Worm (Caenorhabditis elegans) whole organism, young adult: ENCODE measurements around the gene T19D7.5.
A peak's percentile ranks its signal among the peaks of the same experiment; 100 is the strongest.

Experiments used
- B0019.2 ChIP-seq: fragments of 200-800 bp; sonication (Bioruptor generic); conservative IDR thresholded peaks from 2 replicates; pipeline ENCODE4 v1.3.6; 2022; ENCODE audit warnings: missing genetic modification reagents, missing genetic modification characterization, missing compliant biosample characterization
- B0035.1 ChIP-seq: sonication (generic microtip); optimal IDR thresholded peaks from 2 replicates; lab custom pipeline; 2016; ENCODE audit warnings: missing genetic modification characterization, mild to moderate bottlenecking, missing compliant biosample characterization, missing genotype, missing genetic modification reagents
- B0261.1 ChIP-seq: sonication (generic microtip); optimal IDR thresholded peaks from 2 replicates; lab custom pipeline; 2016; ENCODE audit warnings: mild to moderate bottlenecking, missing genetic modification characterization, moderate library complexity, missing compliant biosample characterization
- C17E4.6 ChIP-seq: fragments of 200-800 bp; sonication (Bioruptor generic); IDR thresholded peaks from 2 replicates; pipeline ENCODE4 v1.3.6; 2022; ENCODE audit warnings: missing genetic modification reagents, missing genetic modification characterization, missing compliant biosample characterization
- F33H1.4 ChIP-seq: fragments of 200-800 bp; sonication (Bioruptor generic); IDR thresholded peaks from 2 replicates; pipeline ENCODE4 v1.3.6; 2022; ENCODE audit warnings: missing genetic modification reagents, missing genetic modification characterization, missing compliant biosample characterization
- F52B5.7 ChIP-seq: sonication (generic microtip); optimal IDR thresholded peaks from 2 replicates; lab custom pipeline; 2016; ENCODE audit warnings: mild to moderate bottlenecking, missing genetic modification characterization, missing compliant biosample characterization
- F57C9.4 ChIP-seq: sonication (generic microtip); optimal IDR thresholded peaks from 2 replicates; lab custom pipeline; 2017; ENCODE audit warnings: mild to moderate bottlenecking, missing genetic modification characterization, missing compliant biosample characterization
- K11D2.4 ChIP-seq: fragments of 200-800 bp; sonication (Bioruptor generic); IDR thresholded peaks from 2 replicates; pipeline ENCODE4 v1.3.6; 2022; ENCODE audit warnings: missing genetic modification reagents, missing genetic modification characterization, missing compliant biosample characterization
- Y53F4B.3 ChIP-seq: fragments of 200-800 bp; sonication (Bioruptor generic); IDR thresholded peaks from 2 replicates; pipeline ENCODE4 v1.3.6; 2022; ENCODE audit warnings: missing genetic modification reagents, missing genetic modification characterization, missing compliant biosample characterization
- Y67H2A.10 ChIP-seq: fragments of 200-800 bp; sonication (Bioruptor generic); conservative IDR thresholded peaks from 2 replicates; pipeline ENCODE4 v1.3.6; 2022; ENCODE audit warnings: missing genetic modification reagents, missing genetic modification characterization, missing compliant biosample characterization
- Y95B8A.8 ChIP-seq: fragments of 200-800 bp; sonication (Bioruptor generic); IDR thresholded peaks from 2 replicates; pipeline ENCODE4 v1.3.6; 2022; ENCODE audit warnings: missing genetic modification reagents, missing genetic modification characterization, missing compliant biosample characterization
- ama-1 ChIP-seq, 3 experiments: fragments of 150-350 bp in 1 of 3; sonication (generic microtip) in 2 of 3; optimal IDR thresholded peaks; 2 replicates each; lab custom pipeline; 2014 to 2018; ENCODE audit warnings: missing biosample characterization in 2 of 3, missing genetic modification characterization in 2 of 3, missing genetic modification reagents in 2 of 3
- atf-7 ChIP-seq: sonication (generic microtip); optimal IDR thresholded peaks from 2 replicates; lab custom pipeline; 2017; ENCODE audit warnings: mild to moderate bottlenecking, missing genetic modification characterization, missing compliant biosample characterization
- athp-1 ChIP-seq: sonication (generic microtip); optimal IDR thresholded peaks from 2 replicates; lab custom pipeline; 2017; ENCODE audit warnings: mild to moderate bottlenecking, missing genetic modification characterization, missing compliant biosample characterization
- ceh-27 ChIP-seq: fragments of 200-800 bp; sonication (Bioruptor generic); optimal IDR thresholded peaks from 2 replicates; lab custom pipeline; 2018; ENCODE audit warnings: mild to moderate bottlenecking, missing genetic modification characterization, moderate library complexity, missing compliant biosample characterization
- ceh-79 ChIP-seq: sonication (generic microtip); optimal IDR thresholded peaks from 2 replicates; lab custom pipeline; 2017; ENCODE audit warnings: mild to moderate bottlenecking, missing genetic modification characterization, missing compliant biosample characterization
- dox-1 ChIP-seq: fragments of 200-800 bp; sonication (Bioruptor generic); IDR thresholded peaks from 2 replicates; pipeline ENCODE4 v1.3.6; 2022; ENCODE audit warnings: missing genetic modification reagents, missing genetic modification characterization, missing compliant biosample characterization
- egl-44 ChIP-seq: fragments of 200-800 bp; sonication (Bioruptor generic); IDR thresholded peaks from 2 replicates; pipeline ENCODE4 v1.3.6; 2022; ENCODE audit warnings: missing genetic modification reagents, missing genetic modification characterization, missing compliant biosample characterization
- ets-4 ChIP-seq: fragments of 200-800 bp; sonication (Bioruptor generic); optimal IDR thresholded peaks from 2 replicates; lab custom pipeline; 2018; ENCODE audit warnings: mild to moderate bottlenecking, missing genetic modification characterization, missing compliant biosample characterization
- him-1 ChIP-seq: sonication (generic microtip); optimal IDR thresholded peaks from 2 replicates; lab custom pipeline; 2016; ENCODE audit warnings: missing genotype, missing genetic modification reagents, missing genetic modification characterization, missing compliant biosample characterization
- hlh-12 ChIP-seq: sonication (generic microtip); optimal IDR thresholded peaks from 2 replicates; lab custom pipeline; 2016; ENCODE audit warnings: missing genetic modification characterization, missing compliant biosample characterization
- hlh-26 ChIP-seq: fragments of 200-800 bp; sonication (Bioruptor generic); conservative IDR thresholded peaks from 2 replicates; pipeline ENCODE4 v1.3.6; 2022; ENCODE audit warnings: missing genetic modification reagents, missing genetic modification characterization, missing compliant biosample characterization
- hmg-20 ChIP-seq: fragments of 200-800 bp; sonication (Bioruptor generic); IDR thresholded peaks from 2 replicates; pipeline ENCODE4 v1.3.6; 2022; ENCODE audit warnings: missing genetic modification reagents, missing genetic modification characterization, missing compliant biosample characterization
- lag-1 ChIP-seq: fragments of 200-800 bp; sonication (Bioruptor generic); IDR thresholded peaks from 2 replicates; pipeline ENCODE4 v1.3.6; 2022; ENCODE audit warnings: missing genetic modification reagents, missing genetic modification characterization, missing compliant biosample characterization
- let-607 ChIP-seq, 2 experiments: fragments of 200-800 bp in 1 of 2; sonication (Bioruptor generic) in 1 of 2; sonication (generic microtip) in 1 of 2; optimal IDR thresholded peaks; 2 replicates each; lab custom pipeline; 2016 to 2018; ENCODE audit warnings: mild to moderate bottlenecking in 2 of 2, missing compliant biosample characterization in 2 of 2, missing genetic modification characterization in 2 of 2, moderate library complexity in 2 of 2, missing genotype in 1 of 2
- lin-35 ChIP-seq, 3 experiments: fragments of 150-350 bp in 2 of 3; sonication (generic microtip) in 1 of 3; optimal IDR thresholded peaks; 2 replicates each; lab custom pipeline; 2014 to 2018; ENCODE audit warnings: missing biosample characterization in 3 of 3, missing genetic modification characterization in 3 of 3, missing genetic modification reagents in 3 of 3
- lin-40 ChIP-seq: sonication (generic microtip); optimal IDR thresholded peaks from 2 replicates; lab custom pipeline; 2016; ENCODE audit warnings: missing genetic modification characterization, mild to moderate bottlenecking, missing compliant biosample characterization, missing genotype, missing genetic modification reagents
- lin-54 ChIP-seq: fragments of 200-800 bp; sonication (Bioruptor generic); optimal IDR thresholded peaks from 2 replicates; lab custom pipeline; 2018; ENCODE audit warnings: mild to moderate bottlenecking, missing genetic modification characterization, missing compliant biosample characterization
- lir-1 ChIP-seq: fragments of 200-800 bp; sonication (Bioruptor generic); conservative IDR thresholded peaks from 2 replicates; pipeline ENCODE4 v1.3.6; 2022; ENCODE audit warnings: missing genetic modification reagents, missing genetic modification characterization, missing compliant biosample characterization
- madf-6 ChIP-seq: fragments of 200-800 bp; sonication (Bioruptor generic); IDR thresholded peaks from 2 replicates; pipeline ENCODE4 v1.3.6; 2022; ENCODE audit warnings: missing genetic modification reagents, missing genetic modification characterization, missing compliant biosample characterization
- mcd-1 ChIP-seq: fragments of 200-800 bp; sonication (Bioruptor generic); IDR thresholded peaks from 2 replicates; pipeline ENCODE4 v1.3.6; 2022; ENCODE audit warnings: missing genetic modification reagents, missing genetic modification characterization, missing compliant biosample characterization
- mes-4 ChIP-seq: sonication (generic microtip); optimal IDR thresholded peaks from 2 replicates; lab custom pipeline; 2016; ENCODE audit warnings: missing genotype, missing genetic modification characterization, missing compliant biosample characterization
- mxl-1 ChIP-seq: sonication (generic microtip); optimal IDR thresholded peaks from 2 replicates; lab custom pipeline; 2016; ENCODE audit warnings: missing genetic modification characterization, missing compliant biosample characterization
- nhr-90 ChIP-seq: sonication (generic microtip); optimal IDR thresholded peaks from 2 replicates; lab custom pipeline; 2016; ENCODE audit warnings: missing genotype, mild to moderate bottlenecking, missing genetic modification characterization, missing compliant biosample characterization
- rpc-1 ChIP-seq, 2 experiments: fragments of 150-350 bp in 1 of 2; sonication (generic microtip) in 1 of 2; optimal IDR thresholded peaks; 2 replicates each; lab custom pipeline; 2014 to 2018; ENCODE audit warnings: missing biosample characterization in 1 of 2, missing genetic modification characterization in 1 of 2, missing genetic modification reagents in 1 of 2, missing genotype in 1 of 2
- snpc-1.1 ChIP-seq: sonication (generic microtip); optimal IDR thresholded peaks from 2 replicates; lab custom pipeline; 2017; ENCODE audit warnings: missing genetic modification characterization, mild to moderate bottlenecking, missing compliant biosample characterization, antibody characterized with exemption, moderate library complexity, missing genotype, missing genetic modification reagents; ENCODE audit not compliant: insufficient read depth
- snpc-4 ChIP-seq, 5 experiments: fragments of 150-350 bp in 1 of 5; sonication (generic microtip) in 4 of 5; optimal IDR thresholded peaks; 2 replicates each; lab custom pipeline; 2014 to 2018; ENCODE audit warnings: missing genetic modification characterization in 5 of 5, missing biosample characterization in 3 of 5, antibody characterized with exemption in 2 of 5, mild to moderate bottlenecking in 2 of 5, missing compliant biosample characterization in 2 of 5, missing genotype in 2 of 5, moderate library complexity in 2 of 5, missing genetic modification reagents in 1 of 5
- tbp1 ChIP-seq: fragments of 200-800 bp; sonication (Bioruptor generic); optimal IDR thresholded peaks from 2 replicates; lab custom pipeline; 2018; ENCODE audit warnings: mild to moderate bottlenecking, missing genetic modification characterization, missing compliant biosample characterization
- unc-130 ChIP-seq: sonication (generic microtip); optimal IDR thresholded peaks from 2 replicates; lab custom pipeline; 2016; ENCODE audit warnings: missing genetic modification reagents, missing genetic modification characterization, missing compliant biosample characterization
- ztf-3 ChIP-seq: fragments of 200-800 bp; sonication (Bioruptor generic); optimal IDR thresholded peaks from 2 replicates; lab custom pipeline; 2018; ENCODE audit warnings: mild to moderate bottlenecking, missing genetic modification characterization, missing compliant biosample characterization
- ztf-6 ChIP-seq: fragments of 200-800 bp; sonication (Bioruptor generic); IDR thresholded peaks from 2 replicates; pipeline ENCODE4 v1.3.6; 2022; ENCODE audit warnings: missing genetic modification reagents, missing genetic modification characterization, missing compliant biosample characterization

T19D7.5 gene

DNA sequence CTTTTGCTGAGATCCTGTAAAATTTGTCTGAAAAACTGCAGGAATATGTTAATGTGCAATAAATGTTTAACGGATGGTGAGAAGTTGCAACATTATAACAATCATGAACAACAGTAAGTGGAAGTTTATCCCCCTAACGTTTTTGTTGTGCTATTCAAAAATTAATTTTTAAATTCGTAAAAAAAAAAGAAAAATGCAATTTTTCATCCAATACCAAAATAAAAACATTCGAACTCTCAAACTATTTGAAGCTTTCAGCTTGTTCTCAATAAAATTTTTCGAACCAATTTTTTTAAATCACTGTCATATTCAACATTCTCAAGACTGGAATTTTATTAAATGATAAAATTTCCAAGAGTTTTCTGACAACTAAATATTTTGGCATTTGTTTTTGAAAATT lies 25.6 kb upstream of the T19D7.5 start, which contains the start of gene ncam-1:
Gene ncam-1 (plus strand): TSS at position 301 of the 400 bp plus-strand sequence.
- TF ChIP-seq athp-1 (tag; lab: Kevin White, UChicago) (no peak), ets-4 (no peak), let-607 (tag; optimal IDR thresholded peaks at IDR 0.05; lab: Kevin White, UChicago) (no peak), B0261.1 (no peak)
- TF ChIP-seq, all 124 proteins: peak for 0

DNA sequence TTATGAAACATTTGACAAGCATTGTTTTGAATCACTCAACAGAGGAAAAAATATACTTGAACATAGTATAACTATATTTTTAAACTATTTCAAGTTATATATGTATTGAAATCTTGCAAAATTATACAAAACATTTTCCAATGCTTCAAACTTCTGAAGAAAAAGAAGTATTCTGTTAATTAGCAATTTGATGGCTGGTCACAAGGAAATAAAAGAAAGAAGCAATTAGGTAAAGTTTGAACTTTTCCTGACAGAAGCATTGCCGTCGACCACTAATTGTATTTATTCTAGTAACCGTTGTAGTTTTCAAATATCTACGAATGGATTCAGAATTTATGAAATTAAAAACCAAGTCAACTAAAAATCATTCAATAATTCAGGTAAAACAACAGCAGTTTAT lies 22.6 kb upstream of the T19D7.5 start:
- TF ChIP-seq C17E4.6, result no peak
- TF ChIP-seq F57C9.4 (tag; lab: Kevin White, UChicago), result no peak
- no peak for TF ChIP-seq B0035.1 (tag; lab: Kevin White, UChicago)
- TF ChIP-seq snpc-1.1 (tag; lab: Kevin White, UChicago), result no peak
- TF ChIP-seq mxl-1 (tag; lab: Kevin White, UChicago), result no peak
- no peak for TF ChIP-seq lag-1 (GFP tag; lab: Robert Waterston, UW)
- TF ChIP-seq K11D2.4 (GFP tag; lab: Robert Waterston, UW), result no peak
- no peak for TF ChIP-seq Y53F4B.3
- no peak for TF ChIP-seq lin-35 (GFP tag; optimal IDR thresholded peaks at IDR 0.05; lab: Kevin White, UChicago)
- TF ChIP-seq ceh-79 (tag; lab: Kevin White, UChicago), result no peak
- TF ChIP-seq snpc-4 (GFP tag; optimal IDR thresholded peaks at IDR 0.05; lab: Kevin White, UChicago), result no peak
- no peak for TF ChIP-seq snpc-4 (tag; optimal IDR thresholded peaks at IDR 0.05; lab: Kevin White, UChicago)
- TF ChIP-seq unc-130, result no peak
- TF ChIP-seq hmg-20, result no peak
- TF ChIP-seq, all 124 proteins: peak for 0

DNA sequence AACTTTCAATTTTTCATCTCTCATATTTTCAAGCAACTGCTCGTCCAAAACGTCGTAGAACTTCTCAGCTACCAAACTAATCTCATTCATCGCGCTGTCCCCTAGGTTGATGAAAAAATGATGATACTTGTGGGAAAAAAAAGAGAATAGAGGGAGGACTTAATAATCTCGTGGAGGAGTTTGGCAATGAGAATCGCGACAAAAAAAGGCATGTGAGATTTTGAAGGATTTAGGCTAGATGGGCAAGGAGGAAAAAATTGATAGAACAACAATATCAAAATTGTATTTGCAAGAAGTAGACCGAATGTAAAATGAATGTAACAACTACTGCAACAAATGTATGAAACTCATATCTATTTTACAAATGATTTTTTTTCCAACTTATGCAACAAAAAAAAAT lies 16.7 kb upstream of the T19D7.5 start, which contains the start of gene Y9C12A.1:
Gene Y9C12A.1 (minus strand): TSS at position 101 of the 400 bp plus-strand sequence.
- TF ChIP-seq mes-4, result no peak
- TF ChIP-seq F52B5.7 (tag; lab: Kevin White, UChicago), result no peak
- no peak for TF ChIP-seq lin-40 (tag; lab: Kevin White, UChicago)
- no peak for TF ChIP-seq hmg-20
- TF ChIP-seq nhr-90, result no peak
- no peak for TF ChIP-seq ceh-27
- no peak for TF ChIP-seq mcd-1 (GFP tag; lab: Robert Waterston, UW)
- no peak for TF ChIP-seq hlh-26 (GFP tag; lab: Robert Waterston, UW)
- no peak for TF ChIP-seq madf-6 (GFP tag; lab: Robert Waterston, UW)
- TF ChIP-seq F33H1.4 (GFP tag; lab: Robert Waterston, UW), result no peak
- no peak for TF ChIP-seq ztf-3 (GFP tag; lab: Kevin White, UChicago)
- no peak for TF ChIP-seq Y95B8A.8 (GFP tag; lab: Robert Waterston, UW)
- TF ChIP-seq egl-44, result no peak
- no peak for TF ChIP-seq F57C9.4 (tag; lab: Kevin White, UChicago)

DNA sequence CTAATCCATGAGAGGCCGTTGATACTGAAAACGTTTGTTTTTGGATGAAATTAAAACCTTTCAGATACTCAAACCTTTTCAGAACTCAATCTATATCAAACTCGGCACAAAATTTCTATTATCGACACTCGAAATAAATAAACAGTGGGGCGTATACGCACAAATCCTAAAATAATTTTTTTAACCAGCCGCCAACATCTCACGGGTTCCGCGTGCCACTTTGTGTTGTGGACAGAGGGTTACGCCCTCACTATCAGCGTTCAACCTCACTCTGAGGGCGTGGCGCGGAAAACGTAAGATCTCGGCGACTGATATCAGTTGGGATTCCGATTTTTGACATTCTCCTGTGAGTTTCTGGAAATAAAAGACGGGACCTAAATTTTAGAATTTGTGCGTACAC lies 15.4 kb upstream of the T19D7.5 start:
- peak; percentile 33 for TF ChIP-seq snpc-4 (GFP tag; optimal IDR thresholded peaks at IDR 0.05; lab: Kevin White, UChicago)
- TF ChIP-seq snpc-4 (tag; optimal IDR thresholded peaks at IDR 0.05; lab: Kevin White, UChicago), result peak in 3 of 4 experiments; percentile 26 to 87 (median 83)
- no peak for TF ChIP-seq rpc-1 (optimal IDR thresholded peaks at IDR 0.05; lab: Kevin White, UChicago)
- TF ChIP-seq rpc-1 (tag; optimal IDR thresholded peaks at IDR 0.05; lab: Kevin White, UChicago), result no peak
- no peak for TF ChIP-seq atf-7 (tag; lab: Kevin White, UChicago)
- TF ChIP-seq ets-4, result no peak

DNA sequence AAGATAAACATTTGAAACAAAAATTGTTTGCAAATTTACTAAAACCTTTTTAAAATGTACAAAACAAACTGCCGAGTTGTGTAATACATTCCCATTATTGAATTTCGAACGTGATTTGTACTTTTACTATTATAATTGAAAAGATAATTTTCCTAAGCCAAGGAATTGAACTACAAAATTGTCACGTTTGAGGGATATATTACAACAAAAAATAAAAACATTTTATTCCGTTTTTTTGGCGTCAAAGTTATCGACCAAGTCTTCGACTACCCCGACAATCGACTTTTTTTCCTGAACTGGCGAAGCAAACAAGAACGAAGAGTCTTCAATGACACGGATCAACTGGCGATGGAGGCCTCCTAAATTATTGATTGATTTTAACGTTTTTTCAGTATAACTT lies 14.9 kb upstream of the T19D7.5 start, which contains the start of gene T19D7.7:
Gene T19D7.7 (minus strand): TSS at position 101 of the 400 bp plus-strand sequence.
- TF ChIP-seq ama-1 (optimal IDR thresholded peaks at IDR 0.05; lab: Kevin White, UChicago) (no peak), ama-1 (GFP tag; optimal IDR thresholded peaks at IDR 0.05; lab: Kevin White, UChicago) (no peak), F57C9.4 (tag; lab: Kevin White, UChicago) (no peak), Y67H2A.10 (GFP tag; lab: Robert Waterston, UW) (no peak), him-1 (no peak), lin-54 (GFP tag; lab: Kevin White, UChicago) (no peak), dox-1 (GFP tag; lab: Robert Waterston, UW) (no peak), F52B5.7 (tag; lab: Kevin White, UChicago) (no peak), ets-4 (no peak), B0019.2 (GFP tag; lab: Robert Waterston, UW) (no peak), lir-1 (GFP tag; lab: Robert Waterston, UW) (no peak), mxl-1 (tag; lab: Kevin White, UChicago) (no peak), hlh-12 (tag; lab: Kevin White, UChicago) (no peak), madf-6 (GFP tag; lab: Robert Waterston, UW) (no peak), ztf-6 (GFP tag; lab: Robert Waterston, UW) (no peak), tbp1 (GFP tag; lab: Kevin White, UChicago) (no peak)
